Worm (Caenorhabditis elegans): ENCODE measurements around the gene Y105C5A.9.
"Not testable (repeated sequence)": the region's sequence is repeated elsewhere in the genome, so short reads cannot be mapped to it uniquely, and the experiment has no call there.

Gene Y105C5A.9

ce11 chrIV:15631217-15631616 is at the start of gene Y105C5A.9:
Y105C5A.9 (plus strand) TSS chrIV:15631517.
- TF ChIP-seq med-1 (GFP tag; optimal IDR thresholded peaks at IDR 0.05; ENCODE audit: insufficient read depth), result no peak
- no peak for TF ChIP-seq ref-1 (GFP tag; conservative IDR thresholded peaks at IDR 0.05)
- TF ChIP-seq ztf-29 (GFP tag; IDR thresholded peaks at IDR 0.05), result no peak
- no peak for TF ChIP-seq flt-1 (GFP tag; IDR thresholded peaks at IDR 0.05)
- no peak for TF ChIP-seq cog-1 (tag; optimal IDR thresholded peaks at IDR 0.05)
- TF ChIP-seq klf-2 (GFP tag; conservative IDR thresholded peaks at IDR 0.05), result no peak
- TF ChIP-seq tab-1 (GFP tag; IDR thresholded peaks at IDR 0.05), result no peak
- TF ChIP-seq T22C8.4 (GFP tag; IDR thresholded peaks at IDR 0.05), result no peak
- no peak for TF ChIP-seq ztf-23 (GFP tag; IDR thresholded peaks at IDR 0.05)

- TF ChIP-seq T22C8.4 (GFP tag; IDR thresholded peaks at IDR 0.05), result no peak
- TF ChIP-seq klf-2 (GFP tag; conservative IDR thresholded peaks at IDR 0.05), result no peak
These were observed 47.7 kb upstream of the Y105C5A.9 start, which contains the start of gene Y105C5A.508 for ce11 chrIV:15583620-15584019. Y105C5A.508 (plus strand) TSS chrIV:15583920.

- TF ChIP-seq ztf-29 (GFP tag; IDR thresholded peaks at IDR 0.05) (no peak), cog-1 (tag; optimal IDR thresholded peaks at IDR 0.05) (no peak), T22C8.4 (GFP tag; IDR thresholded peaks at IDR 0.05) (no peak), tab-1 (GFP tag; IDR thresholded peaks at IDR 0.05) (no peak), flt-1 (GFP tag; IDR thresholded peaks at IDR 0.05) (no peak)
These were observed 42.4 kb upstream of the Y105C5A.9 start for ce11 chrIV:15588879-15589278.

ce11 chrIV:15590397-15590796 is 40.9 kb upstream of the Y105C5A.9 start, which contains the start of gene abu-5:
abu-5 (plus strand) TSS chrIV:15590697.
- not testable (repeated sequence) for TF ChIP-seq T22C8.4 (GFP tag; IDR thresholded peaks at IDR 0.05); med-1 (GFP tag; optimal IDR thresholded peaks at IDR 0.05; ENCODE audit: insufficient read depth); klf-2 (GFP tag; conservative IDR thresholded peaks at IDR 0.05)

ce11 chrIV:15591975-15592374 is 39.3 kb upstream of the Y105C5A.9 start:
- no peak for TF ChIP-seq tab-1 (GFP tag; IDR thresholded peaks at IDR 0.05)
- no peak for TF ChIP-seq ztf-29 (GFP tag; IDR thresholded peaks at IDR 0.05)
- no peak for TF ChIP-seq flt-1 (GFP tag; IDR thresholded peaks at IDR 0.05)
- TF ChIP-seq med-1 (GFP tag; optimal IDR thresholded peaks at IDR 0.05; ENCODE audit: insufficient read depth), result no peak
- TF ChIP-seq T22C8.4 (GFP tag; IDR thresholded peaks at IDR 0.05), result no peak
- TF ChIP-seq cog-1 (tag; optimal IDR thresholded peaks at IDR 0.05), result no peak

ce11 chrIV:15593078-15593477 is 38.2 kb upstream of the Y105C5A.9 start:
- TF ChIP-seq ztf-29 (GFP tag; IDR thresholded peaks at IDR 0.05) (no peak), T22C8.4 (GFP tag; IDR thresholded peaks at IDR 0.05) (no peak), ztf-23 (GFP tag; IDR thresholded peaks at IDR 0.05) (no peak), cog-1 (tag; optimal IDR thresholded peaks at IDR 0.05) (no peak), flt-1 (GFP tag; IDR thresholded peaks at IDR 0.05) (no peak), ref-1 (GFP tag; conservative IDR thresholded peaks at IDR 0.05) (no peak), klf-2 (GFP tag; conservative IDR thresholded peaks at IDR 0.05) (no peak), tab-1 (GFP tag; IDR thresholded peaks at IDR 0.05) (no peak), med-1 (GFP tag; optimal IDR thresholded peaks at IDR 0.05; ENCODE audit: insufficient read depth) (no peak)

- TF ChIP-seq cog-1 (tag; optimal IDR thresholded peaks at IDR 0.05); klf-2 (GFP tag; conservative IDR thresholded peaks at IDR 0.05); ztf-23 (GFP tag; IDR thresholded peaks at IDR 0.05): not testable (repeated sequence)
These were observed 36.2 kb upstream of the Y105C5A.9 start, which contains the start of the genes pqn-78 and pqn-79 for ce11 chrIV:15594935-15595620. pqn-78 (minus strand) TSS chrIV:15595035. pqn-79 (plus strand) TSS chrIV:15595570.

- TF ChIP-seq ref-1 (GFP tag; conservative IDR thresholded peaks at IDR 0.05), result no peak
- no peak for TF ChIP-seq cog-1 (tag; optimal IDR thresholded peaks at IDR 0.05)
- TF ChIP-seq flt-1 (GFP tag; IDR thresholded peaks at IDR 0.05), result no peak
- TF ChIP-seq ztf-23 (GFP tag; IDR thresholded peaks at IDR 0.05), result no peak
- TF ChIP-seq T22C8.4 (GFP tag; IDR thresholded peaks at IDR 0.05), result no peak
- TF ChIP-seq ztf-29 (GFP tag; IDR thresholded peaks at IDR 0.05), result no peak
- no peak for TF ChIP-seq med-1 (GFP tag; optimal IDR thresholded peaks at IDR 0.05; ENCODE audit: insufficient read depth)
- TF ChIP-seq klf-2 (GFP tag; conservative IDR thresholded peaks at IDR 0.05), result no peak
- no peak for TF ChIP-seq tab-1 (GFP tag; IDR thresholded peaks at IDR 0.05)
These were observed 27.1 kb upstream of the Y105C5A.9 start for ce11 chrIV:15604194-15604593.

ce11 chrIV:15606396-15606795 is 24.9 kb upstream of the Y105C5A.9 start:
- TF ChIP-seq ref-1 (GFP tag; conservative IDR thresholded peaks at IDR 0.05), result no peak
- TF ChIP-seq med-1 (GFP tag; optimal IDR thresholded peaks at IDR 0.05; ENCODE audit: insufficient read depth), result no peak
- TF ChIP-seq klf-2 (GFP tag; conservative IDR thresholded peaks at IDR 0.05), result no peak
- TF ChIP-seq tab-1 (GFP tag; IDR thresholded peaks at IDR 0.05), result no peak
- no peak for TF ChIP-seq flt-1 (GFP tag; IDR thresholded peaks at IDR 0.05)
- no peak for TF ChIP-seq ztf-29 (GFP tag; IDR thresholded peaks at IDR 0.05)
- no peak for TF ChIP-seq T22C8.4 (GFP tag; IDR thresholded peaks at IDR 0.05)
- no peak for TF ChIP-seq ztf-23 (GFP tag; IDR thresholded peaks at IDR 0.05)
- no peak for TF ChIP-seq cog-1 (tag; optimal IDR thresholded peaks at IDR 0.05)

- TF ChIP-seq ref-1 (GFP tag; conservative IDR thresholded peaks at IDR 0.05), result no peak
- TF ChIP-seq med-1 (GFP tag; optimal IDR thresholded peaks at IDR 0.05; ENCODE audit: insufficient read depth), result no peak
- TF ChIP-seq flt-1 (GFP tag; IDR thresholded peaks at IDR 0.05), result no peak
- no peak for TF ChIP-seq klf-2 (GFP tag; conservative IDR thresholded peaks at IDR 0.05)
- no peak for TF ChIP-seq cog-1 (tag; optimal IDR thresholded peaks at IDR 0.05)
- no peak for TF ChIP-seq ztf-23 (GFP tag; IDR thresholded peaks at IDR 0.05)
- TF ChIP-seq tab-1 (GFP tag; IDR thresholded peaks at IDR 0.05), result no peak
- TF ChIP-seq T22C8.4 (GFP tag; IDR thresholded peaks at IDR 0.05), result no peak
- TF ChIP-seq ztf-29 (GFP tag; IDR thresholded peaks at IDR 0.05), result no peak
These were observed 18.2 kb upstream of the Y105C5A.9 start for ce11 chrIV:15613141-15613540.

All from whole organism, midembryonic.